Worm (Caenorhabditis elegans) whole organism, young adult: ENCODE measurements around the gene B0464.9.

Experiments used
- athp-1 ChIP-seq: sonication (generic microtip); optimal IDR thresholded peaks from 2 replicates; lab custom pipeline; 2017; ENCODE audit warnings: mild to moderate bottlenecking, missing genetic modification characterization, missing compliant biosample characterization
- nfya-2 ChIP-seq: fragments of 200-800 bp; sonication (Bioruptor generic); IDR thresholded peaks from 2 replicates; pipeline ENCODE4 v1.3.6; 2022; ENCODE audit warnings: missing genetic modification reagents, missing genetic modification characterization, missing compliant biosample characterization
- ztf-26 ChIP-seq: sonication (generic microtip); optimal IDR thresholded peaks from 2 replicates; lab custom pipeline; 2017; ENCODE audit warnings: missing genetic modification characterization, missing compliant biosample characterization

DNA sequence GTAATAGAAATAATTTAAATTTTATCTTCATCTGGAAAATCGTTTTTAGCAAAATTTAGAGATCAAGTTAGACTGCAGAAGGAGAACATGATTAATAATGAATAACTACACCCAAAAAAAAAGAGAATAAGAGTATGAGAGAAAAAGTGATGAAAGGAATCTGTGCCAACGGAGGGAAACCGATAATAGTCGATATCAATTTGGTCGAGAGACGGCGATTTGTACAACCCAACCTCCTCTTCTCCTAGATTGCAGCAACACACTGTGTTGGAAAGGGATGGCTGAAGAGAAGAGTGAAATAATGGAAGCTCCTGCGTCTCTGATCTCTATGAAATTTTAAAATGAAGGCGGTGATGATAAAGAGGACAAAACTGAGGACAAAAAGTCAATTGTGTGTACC is 8.9 kb downstream of the B0464.9 start:
- TF ChIP-seq ztf-26 (tag; lab: Kevin White, UChicago) (no peak), athp-1 (tag; lab: Kevin White, UChicago) (no peak), nfya-2 (GFP tag; lab: Robert Waterston, UW) (no peak)
